Fruit fly (Drosophila melanogaster): ENCODE data around the gene Abl.

Gene Abl

DNA sequence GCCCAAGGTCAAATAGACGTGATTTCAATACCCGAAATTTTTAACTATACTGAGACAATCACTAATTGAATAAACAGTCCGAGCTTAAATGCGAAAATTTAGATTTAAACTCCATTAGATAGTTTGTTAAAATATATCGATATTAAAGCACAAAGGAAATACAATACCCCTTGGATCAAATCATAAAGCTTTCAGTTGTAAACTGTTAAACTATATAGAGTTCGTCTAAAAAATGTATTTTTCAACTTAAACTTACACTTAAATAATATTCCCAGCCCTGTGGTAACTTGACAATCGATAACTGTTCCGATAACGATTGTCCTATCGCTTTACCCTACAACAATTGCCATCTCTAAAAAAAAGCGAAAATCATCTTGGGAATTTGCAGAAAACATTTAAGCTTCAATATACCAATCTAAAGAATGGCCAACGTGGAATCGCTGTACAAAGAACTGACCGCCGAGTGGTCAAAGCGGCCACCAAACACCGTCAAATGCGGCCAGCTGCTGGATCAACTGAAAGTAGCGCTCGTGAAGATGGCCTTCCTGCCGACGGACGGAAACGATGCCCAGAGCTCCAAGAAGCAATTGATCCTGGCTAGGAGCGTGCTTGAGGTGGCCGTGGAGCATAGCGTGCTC, 64.9 kb downstream of the Abl start, which contains the start of gene Rpn12:
TSS of gene Rpn12 (plus strand) at position 351 of the 638 bp plus-strand sequence.
- TF ChIP-seq HLH106 (tag; optimal IDR thresholded peaks at IDR 0.05) (peak; percentile 65), ey (GFP tag; optimal IDR thresholded peaks at IDR 0.05) (peak; percentile 33), N (GFP tag; optimal IDR thresholded peaks at IDR 0.05) (no peak), Dfd (GFP tag; optimal IDR thresholded peaks at IDR 0.05) (no peak), woc (GFP tag; optimal IDR thresholded peaks at IDR 0.05) (peak; percentile 45), dsf (GFP tag; optimal IDR thresholded peaks at IDR 0.05; ENCODE audit: borderline replicate concordance) (peak; percentile 29), foxo (GFP tag; optimal IDR thresholded peaks at IDR 0.05) (peak in 1 of 2 experiments; percentile 58), Rel (GFP tag; optimal IDR thresholded peaks at IDR 0.05) (no peak), Rel (tag; optimal IDR thresholded peaks at IDR 0.05) (peak; percentile 50), h (GFP tag; optimal IDR thresholded peaks at IDR 0.05) (peak; percentile 49), fru (GFP tag; optimal IDR thresholded peaks at IDR 0.05) (peak; percentile 45), Sp1 (GFP tag; optimal IDR thresholded peaks at IDR 0.05) (peak; percentile 42), CrebA (GFP tag; optimal IDR thresholded peaks at IDR 0.05; ENCODE audit: borderline replicate concordance) (no peak), Jra (GFP tag; optimal IDR thresholded peaks at IDR 0.05) (peak; percentile 27), CG32264 (GFP tag; optimal IDR thresholded peaks at IDR 0.05) (no peak), usp (GFP tag; optimal IDR thresholded peaks at IDR 0.05) (no peak), rgr (GFP tag; optimal IDR thresholded peaks at IDR 0.05) (peak; percentile 22), br (GFP tag; optimal IDR thresholded peaks at IDR 0.05) (peak; percentile 22), Hr83 (GFP tag; optimal IDR thresholded peaks at IDR 0.05; ENCODE audit: poor library complexity, severe bottlenecking) (peak; percentile 29), Myc (optimal IDR thresholded peaks at IDR 0.05) (peak; percentile 15), CG9705 (GFP tag; optimal IDR thresholded peaks at IDR 0.05) (peak; percentile 12), dl (GFP tag; optimal IDR thresholded peaks at IDR 0.05; ENCODE audit: insufficient read depth in 1 of 2, partially characterized antibody in 2 of 2) (no peak), brk (GFP tag; optimal IDR thresholded peaks at IDR 0.05) (no peak), Hnf4 (GFP tag; optimal IDR thresholded peaks at IDR 0.05) (no peak), Dif (GFP tag; optimal IDR thresholded peaks at IDR 0.05; ENCODE audit: partially characterized antibody) (no peak)

DNA sequence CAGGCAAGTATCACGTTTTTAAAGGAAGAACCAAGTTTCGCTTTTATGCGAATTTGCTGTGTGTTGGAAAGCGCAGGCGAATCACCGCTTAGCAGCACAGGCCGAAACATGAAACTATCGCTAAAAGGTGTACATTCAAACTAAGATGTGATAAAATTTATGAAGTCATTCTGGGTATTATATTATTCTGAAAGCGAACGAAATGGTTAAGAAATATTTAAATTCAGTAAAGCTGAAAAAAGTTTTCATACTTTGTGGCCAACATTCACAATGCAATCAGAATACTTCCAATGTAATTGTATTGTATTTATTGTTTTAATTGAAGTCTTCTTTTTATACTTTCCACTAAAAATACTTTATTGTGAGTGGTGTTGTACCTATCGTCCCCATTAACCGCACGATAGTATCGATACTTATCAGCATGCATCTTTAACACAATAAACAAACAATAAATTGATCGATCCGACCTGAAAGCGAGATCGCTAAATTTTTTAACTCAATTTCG, 66.4 kb downstream of the Abl start, which contains the start of gene Smn:
TSS of gene Smn (minus strand) at position 347 of the 505 bp plus-strand sequence.
- TF ChIP-seq Abd-B (GFP tag; optimal IDR thresholded peaks at IDR 0.05) (no peak), sv (GFP tag; optimal IDR thresholded peaks at IDR 0.05) (no peak), Hnf4 (GFP tag; optimal IDR thresholded peaks at IDR 0.05) (peak; percentile 85), fru (GFP tag; optimal IDR thresholded peaks at IDR 0.05) (peak; percentile 73), br (GFP tag; optimal IDR thresholded peaks at IDR 0.05) (peak; percentile 76), woc (GFP tag; optimal IDR thresholded peaks at IDR 0.05) (peak; percentile 70), rgr (GFP tag; optimal IDR thresholded peaks at IDR 0.05) (peak; percentile 78), usp (GFP tag; optimal IDR thresholded peaks at IDR 0.05) (no peak), HLH106 (tag; optimal IDR thresholded peaks at IDR 0.05) (peak; percentile 64), brk (GFP tag; optimal IDR thresholded peaks at IDR 0.05) (no peak), CG9705 (GFP tag; optimal IDR thresholded peaks at IDR 0.05) (peak; percentile 21), Dfd (GFP tag; optimal IDR thresholded peaks at IDR 0.05) (no peak), OdsH (GFP tag; optimal IDR thresholded peaks at IDR 0.05) (peak; percentile 66), lola (GFP tag; optimal IDR thresholded peaks at IDR 0.05) (no peak), dmrt93B (GFP tag; optimal IDR thresholded peaks at IDR 0.05) (peak; percentile 59), CrebA (GFP tag; optimal IDR thresholded peaks at IDR 0.05; ENCODE audit: borderline replicate concordance) (no peak), Jra (GFP tag; optimal IDR thresholded peaks at IDR 0.05) (peak; percentile 85), Hr83 (GFP tag; optimal IDR thresholded peaks at IDR 0.05; ENCODE audit: poor library complexity, severe bottlenecking) (no peak), Myc (optimal IDR thresholded peaks at IDR 0.05) (peak; percentile 15), psq (GFP tag; optimal IDR thresholded peaks at IDR 0.05) (peak; percentile 57), foxo (GFP tag; optimal IDR thresholded peaks at IDR 0.05) (peak in 1 of 2 experiments; percentile 83), CG32264 (GFP tag; optimal IDR thresholded peaks at IDR 0.05) (peak; percentile 55), jim (GFP tag; optimal IDR thresholded peaks at IDR 0.05) (no peak), Sp1 (GFP tag; optimal IDR thresholded peaks at IDR 0.05) (peak; percentile 40), GATAd (GFP tag; optimal IDR thresholded peaks at IDR 0.05) (no peak), dsf (GFP tag; optimal IDR thresholded peaks at IDR 0.05; ENCODE audit: borderline replicate concordance) (peak; percentile 39), Hr78 (GFP tag; optimal IDR thresholded peaks at IDR 0.05) (no peak), sage (GFP tag; optimal IDR thresholded peaks at IDR 0.05) (no peak), Vsx2 (GFP tag; optimal IDR thresholded peaks at IDR 0.05; ENCODE audit: partially characterized antibody) (no peak), Rel (GFP tag; optimal IDR thresholded peaks at IDR 0.05) (no peak), Rel (tag; optimal IDR thresholded peaks at IDR 0.05) (peak; percentile 84), Mio (GFP tag; optimal IDR thresholded peaks at IDR 0.05) (no peak), ey (GFP tag; optimal IDR thresholded peaks at IDR 0.05) (peak; percentile 63), Dif (GFP tag; optimal IDR thresholded peaks at IDR 0.05; ENCODE audit: partially characterized antibody) (no peak), dl (GFP tag; optimal IDR thresholded peaks at IDR 0.05; ENCODE audit: insufficient read depth in 1 of 2, partially characterized antibody in 2 of 2) (no peak), pan (optimal IDR thresholded peaks at IDR 0.05) (no peak), tai (GFP tag; optimal IDR thresholded peaks at IDR 0.05) (no peak), N (GFP tag; optimal IDR thresholded peaks at IDR 0.05) (no peak), h (GFP tag; optimal IDR thresholded peaks at IDR 0.05) (peak; percentile 65)

All from whole organism, wandering third instar larva.